Worm (Caenorhabditis elegans) whole organism, L1 larva: ENCODE results near the gene C16D9.1.

Experiments used
- mab-9 ChIP-seq: fragments of 200-800 bp; sonication (Bioruptor generic); IDR thresholded peaks from 2 replicates; pipeline ENCODE4 v1.3.6; 2022; ENCODE audit warnings: missing genetic modification reagents, missing genetic modification characterization, missing compliant biosample characterization
- mdl-1 ChIP-seq, 2 experiments: fragments of 150-350 bp; optimal IDR thresholded peaks; 2 replicates each; lab custom pipeline; 2014 to 2017; ENCODE audit warnings: missing biosample characterization in 2 of 2, missing genetic modification characterization in 2 of 2, inconsistent platforms in 1 of 2
- nhr-28 ChIP-seq: fragments of 150-350 bp; optimal IDR thresholded peaks from 2 replicates; lab custom pipeline; 2014; ENCODE audit warnings: missing biosample characterization, missing genetic modification characterization
- pax-3 ChIP-seq: fragments of 200-800 bp; sonication (Bioruptor generic); optimal IDR thresholded peaks from 2 replicates; lab custom pipeline; 2018; ENCODE audit warnings: mild to moderate bottlenecking, missing genetic modification characterization, moderate library complexity, missing compliant biosample characterization
- pqm-1 ChIP-seq: sonication (generic microtip); optimal IDR thresholded peaks from 3 replicates; lab custom pipeline; 2017; ENCODE audit warnings: missing biosample characterization, missing genetic modification characterization
- sox-4 ChIP-seq: sonication (generic microtip); optimal IDR thresholded peaks from 2 replicates; lab custom pipeline; 2016; ENCODE audit warnings: missing genetic modification characterization, missing compliant biosample characterization

DNA sequence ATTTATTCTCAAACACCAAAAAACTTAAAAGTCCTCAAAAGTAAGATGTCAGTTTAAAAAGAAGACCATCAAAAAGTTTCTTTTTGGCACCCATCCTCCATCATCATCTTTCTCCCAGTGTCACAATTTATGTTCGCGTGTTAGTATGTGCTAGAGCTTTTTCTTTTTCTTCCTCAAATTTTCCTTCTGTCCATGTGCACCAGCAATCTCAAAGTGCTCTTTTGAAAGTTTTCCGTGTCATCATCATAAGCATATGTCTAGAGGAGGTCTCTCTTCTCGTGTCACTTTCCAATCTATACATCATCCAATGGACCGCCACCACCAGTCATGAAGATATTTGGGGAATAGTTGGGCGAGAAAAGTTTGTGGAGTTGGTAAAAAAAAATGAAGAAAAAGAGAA is 8.0 kb upstream of the C16D9.1 start:
- TF ChIP-seq pqm-1 (tag; lab: Kevin White, UChicago), result no peak
- TF ChIP-seq sox-4 (tag; lab: Kevin White, UChicago), result no peak
- no peak for TF ChIP-seq nhr-28
- no peak for TF ChIP-seq pax-3 (tag; lab: Kevin White, UChicago)
- TF ChIP-seq mab-9 (GFP tag; lab: Robert Waterston, UW), result 0 out of 2 replicates have a peak, but pooled peaks have one; percentile 14
- TF ChIP-seq mdl-1 (tag; optimal IDR thresholded peaks at IDR 0.05; lab: Kevin White, UChicago), result no peak
